Worm (Caenorhabditis elegans) whole organism, dauer: ENCODE data around the gene smoc-1.

Experiments
- unc-62 ChIP-seq: sonication (generic microtip); optimal IDR thresholded peaks from 2 replicates; lab custom pipeline; 2017; ENCODE audit warnings: missing biosample characterization, missing genetic modification reagents, missing genetic modification characterization

Gene smoc-1

DNA sequence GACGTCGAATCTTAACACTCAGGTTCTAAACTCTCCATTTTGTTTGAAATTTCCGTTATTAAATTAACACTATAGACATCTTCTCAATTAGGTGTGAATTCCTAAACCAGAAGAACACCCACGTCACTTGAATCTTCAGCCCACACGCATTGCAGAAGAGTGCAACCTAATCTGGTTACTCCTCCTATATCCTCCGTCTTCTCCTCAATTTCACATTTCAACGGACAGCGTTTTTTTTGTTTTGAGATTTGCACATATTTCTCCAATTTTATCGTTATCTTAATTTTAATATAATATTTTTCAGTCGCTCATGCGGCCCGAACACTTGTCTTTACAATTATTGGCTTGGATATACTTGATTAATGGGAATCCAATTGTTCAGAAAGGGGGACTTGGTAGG lies at the start of gene smoc-1:
Gene smoc-1, plus strand, starts transcription at position 301 of the 400 bp plus-strand sequence.
- TF ChIP-seq unc-62 (GFP tag; lab: Kevin White, UChicago): no peak

DNA sequence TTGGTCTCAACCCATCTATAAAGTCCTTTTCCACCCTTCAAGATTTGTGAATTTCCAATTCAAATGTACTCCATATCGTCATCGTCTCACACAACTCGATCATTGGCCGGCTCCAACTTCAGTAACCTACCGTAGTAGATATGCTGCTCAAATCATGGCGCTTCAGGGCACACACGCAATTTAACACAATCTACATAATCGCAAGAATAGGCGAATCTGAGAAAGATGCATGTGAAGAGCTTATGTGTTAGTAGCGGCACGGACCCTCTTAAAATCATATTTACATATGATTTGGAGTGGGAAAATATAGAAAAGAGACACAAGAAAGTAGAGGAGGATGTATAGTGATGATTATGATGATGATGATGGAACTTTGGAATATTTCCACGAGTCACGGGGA lies 45.7 kb upstream of the smoc-1 start:
- TF ChIP-seq unc-62 (GFP tag; lab: Kevin White, UChicago): no peak

DNA sequence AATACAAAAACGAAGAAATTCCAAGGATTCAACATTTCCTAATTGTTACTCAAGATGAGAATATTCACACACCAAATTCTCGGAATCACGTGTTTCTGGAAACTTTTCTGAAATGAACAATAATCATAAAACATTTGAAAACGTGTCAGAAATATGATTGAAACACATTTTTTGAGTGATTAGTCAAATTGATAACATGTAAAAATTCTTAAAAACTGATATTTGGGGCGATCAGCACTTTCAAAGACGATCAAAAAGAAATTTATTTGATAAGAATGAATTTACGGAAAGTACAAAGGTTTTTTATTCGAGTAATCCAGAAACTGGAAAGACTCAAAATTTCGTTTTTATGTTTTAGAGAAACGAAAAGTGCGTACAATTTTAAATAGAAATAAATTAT lies 41.7 kb upstream of the smoc-1 start, which contains the start of gene tre-3:
Gene tre-3, minus strand, starts transcription at position 107 of the 400 bp plus-strand sequence.
- no peak for TF ChIP-seq unc-62 (GFP tag; lab: Kevin White, UChicago)

DNA sequence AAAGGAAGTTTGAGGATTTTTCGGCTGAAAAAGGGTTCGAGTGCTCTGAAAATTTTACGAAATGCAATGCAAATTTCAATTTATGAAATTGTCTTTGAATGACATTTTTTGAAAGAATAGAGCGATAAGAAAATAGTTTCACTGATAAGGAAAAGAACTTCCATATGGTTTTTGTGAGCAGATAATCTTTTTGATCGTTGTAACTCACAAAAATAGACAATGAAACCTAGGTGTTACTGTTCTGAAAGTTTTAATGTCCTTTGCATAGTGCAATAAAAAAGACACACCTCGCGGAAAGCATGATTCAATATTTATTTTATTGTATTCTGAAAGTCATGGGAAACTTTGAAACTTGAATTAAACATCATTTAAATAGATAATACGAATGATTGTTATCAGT lies 40.5 kb upstream of the smoc-1 start:
- no peak for TF ChIP-seq unc-62 (GFP tag; lab: Kevin White, UChicago)

DNA sequence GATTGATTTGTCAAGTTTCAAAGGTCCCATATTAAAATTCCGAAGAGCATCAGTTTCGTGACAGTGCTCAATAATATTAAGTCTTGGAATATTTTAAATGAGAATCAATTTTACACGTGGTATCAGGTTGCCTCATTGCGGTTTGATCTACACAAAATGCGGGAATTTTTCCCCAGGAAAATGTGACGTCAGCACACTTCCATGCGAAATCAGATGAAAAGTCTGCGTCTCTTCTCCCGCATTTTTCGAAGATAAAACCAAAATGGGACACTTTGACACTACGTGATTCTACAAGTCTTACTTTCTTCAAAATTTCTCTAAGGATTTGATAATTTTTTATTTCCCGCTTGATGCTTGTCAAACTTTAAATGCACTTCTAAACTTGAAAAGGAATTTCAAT lies 34.6 kb upstream of the smoc-1 start:
- TF ChIP-seq unc-62 (GFP tag; lab: Kevin White, UChicago): no peak

DNA sequence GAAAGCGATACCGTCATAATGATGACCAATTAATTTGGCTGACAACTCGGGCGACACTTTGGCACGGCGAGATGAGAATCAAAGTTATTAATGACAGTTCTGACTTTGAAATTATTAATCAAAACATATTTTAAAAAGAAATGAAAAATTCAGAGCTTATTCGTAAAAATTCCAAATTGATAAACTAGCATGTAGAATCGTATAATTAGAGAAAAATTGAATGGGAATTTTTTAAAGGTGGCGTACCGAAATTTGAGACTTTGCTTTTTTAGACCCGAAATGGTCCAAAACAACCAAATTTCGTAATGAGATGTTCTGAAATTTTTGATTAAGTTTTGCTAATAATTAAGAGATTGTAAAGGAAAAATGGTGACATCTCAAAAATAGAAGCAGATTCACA lies 31.5 kb upstream of the smoc-1 start, which contains the start of gene daf-11:
Gene daf-11, minus strand, starts transcription at position 101 of the 400 bp plus-strand sequence.
- no peak for TF ChIP-seq unc-62 (GFP tag; lab: Kevin White, UChicago)

DNA sequence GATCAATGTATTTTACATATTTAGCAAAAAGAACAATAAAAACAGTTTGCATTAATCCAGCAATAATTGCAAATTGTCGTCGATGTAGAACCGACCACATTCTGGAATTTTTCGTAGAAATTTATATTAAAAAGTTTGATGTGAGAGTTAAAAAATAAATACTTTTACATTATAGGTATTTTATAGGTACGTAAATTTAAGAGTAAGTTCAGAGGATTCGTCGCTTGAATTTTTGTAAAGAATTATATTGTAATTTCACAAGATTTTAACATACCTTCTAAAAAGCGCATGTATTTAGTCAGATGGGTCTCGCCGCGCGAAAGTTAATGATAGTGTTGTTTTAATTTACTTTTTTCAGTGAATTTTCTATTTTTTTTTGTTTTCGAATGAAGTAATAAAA lies 27.4 kb upstream of the smoc-1 start, which contains the start of gene rhr-2:
Gene rhr-2, minus strand, starts transcription at position 101 of the 400 bp plus-strand sequence.
- TF ChIP-seq unc-62 (GFP tag; lab: Kevin White, UChicago): no peak

DNA sequence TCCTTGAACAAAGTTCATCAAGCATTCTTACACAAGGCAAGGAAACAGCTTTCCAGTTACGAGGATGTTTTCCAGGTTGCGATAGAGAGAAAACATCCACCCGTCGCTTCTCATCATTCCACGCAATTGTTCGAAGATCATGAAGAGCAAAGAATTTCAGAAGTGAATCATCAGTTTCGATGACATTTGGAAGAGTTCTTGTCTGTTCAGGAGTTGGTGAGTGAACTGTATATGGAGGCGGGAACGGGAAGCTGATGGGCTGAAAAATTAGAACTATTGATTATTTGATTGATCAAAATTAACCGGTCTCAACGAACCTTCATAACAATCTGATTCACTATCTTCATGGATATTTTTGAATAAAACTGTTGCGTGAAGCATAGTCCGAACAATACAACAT lies 25.4 kb upstream of the smoc-1 start:
- no peak for TF ChIP-seq unc-62 (GFP tag; lab: Kevin White, UChicago)

DNA sequence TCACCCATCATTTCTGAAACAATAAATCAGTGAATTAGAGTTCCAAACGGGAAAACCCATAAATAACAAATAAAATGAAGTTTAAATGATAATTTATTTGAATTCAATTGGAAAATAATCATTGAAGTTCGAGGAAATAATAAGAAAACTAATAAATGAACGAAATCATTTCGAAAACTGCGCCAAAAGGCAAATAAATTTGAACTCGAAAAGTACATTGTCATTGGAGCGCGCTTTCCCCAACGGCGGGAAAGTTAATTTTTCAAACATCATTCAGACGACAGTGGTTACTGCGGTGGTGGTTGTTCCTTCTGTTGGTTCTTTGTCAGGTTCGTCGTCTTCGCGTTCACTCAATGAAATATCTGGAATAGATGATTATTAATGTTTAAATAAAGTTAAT lies 24.0 kb upstream of the smoc-1 start, which contains the start of gene npp-22:
Gene npp-22, minus strand, starts transcription at position 13 of the 400 bp plus-strand sequence.
- TF ChIP-seq unc-62 (GFP tag; lab: Kevin White, UChicago): no peak

DNA sequence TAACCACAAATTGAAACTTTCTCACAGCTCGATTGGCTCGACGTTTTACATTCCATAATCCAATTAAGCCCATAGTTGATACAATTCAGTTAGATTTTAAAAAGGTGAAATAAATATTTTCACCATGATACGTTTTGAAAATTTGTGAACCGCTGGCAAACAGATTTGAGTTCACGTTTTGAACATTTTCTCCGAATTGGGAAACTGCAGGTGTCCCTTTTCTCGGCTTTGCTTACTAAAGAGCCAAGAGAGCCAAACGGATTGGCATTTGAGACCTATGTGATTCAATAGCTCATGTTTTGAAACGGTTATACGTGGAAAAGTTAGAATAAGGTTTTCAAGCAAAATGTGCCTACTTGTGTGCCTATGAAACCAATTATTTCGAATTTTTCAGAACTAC lies 20.6 kb upstream of the smoc-1 start, which contains the start of gene spe-42:
Gene spe-42, minus strand, starts transcription at position 101 of the 400 bp plus-strand sequence.
- no peak for TF ChIP-seq unc-62 (GFP tag; lab: Kevin White, UChicago)

DNA sequence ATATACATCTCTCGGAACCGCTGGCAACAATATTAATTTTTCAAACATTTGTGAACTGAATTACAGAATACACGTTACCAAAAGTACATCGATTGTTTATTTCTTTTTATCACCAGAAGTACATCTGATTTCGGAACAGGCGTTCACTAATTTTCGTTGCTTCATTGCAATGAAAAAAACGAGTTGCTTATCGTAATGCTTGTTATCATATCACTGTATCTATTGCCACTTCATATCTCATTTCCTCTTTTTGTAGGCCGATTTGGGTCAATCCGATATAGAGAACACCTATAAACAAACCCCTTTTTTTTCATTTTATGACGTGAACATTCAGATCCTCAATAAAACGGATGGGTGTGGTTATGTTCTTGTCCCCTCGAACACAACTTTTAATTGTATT lies 20.1 kb upstream of the smoc-1 start:
- no peak for TF ChIP-seq unc-62 (GFP tag; lab: Kevin White, UChicago)

DNA sequence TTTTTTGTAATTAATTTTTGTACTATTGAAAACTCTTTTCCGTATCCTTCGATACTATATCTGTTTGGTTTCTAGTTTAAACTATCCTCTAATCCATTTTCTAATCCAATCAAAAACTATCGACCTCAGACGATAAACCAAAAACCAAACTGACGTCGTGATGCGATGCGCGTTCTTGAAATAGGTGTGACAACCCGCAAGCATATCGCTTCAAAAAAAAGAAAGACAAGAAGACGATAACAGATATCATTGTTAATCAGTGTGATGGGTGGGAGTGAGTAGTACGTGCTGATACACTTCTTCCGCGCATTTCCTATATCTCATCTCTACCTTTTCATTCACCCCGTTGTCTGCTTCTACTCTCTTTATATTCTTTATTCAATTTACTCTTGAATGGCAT lies 17.6 kb upstream of the smoc-1 start, which contains the start of gene T04F3.1:
Gene T04F3.1, plus strand, starts transcription at position 246 of the 400 bp plus-strand sequence.
- TF ChIP-seq unc-62 (GFP tag; lab: Kevin White, UChicago): no peak

DNA sequence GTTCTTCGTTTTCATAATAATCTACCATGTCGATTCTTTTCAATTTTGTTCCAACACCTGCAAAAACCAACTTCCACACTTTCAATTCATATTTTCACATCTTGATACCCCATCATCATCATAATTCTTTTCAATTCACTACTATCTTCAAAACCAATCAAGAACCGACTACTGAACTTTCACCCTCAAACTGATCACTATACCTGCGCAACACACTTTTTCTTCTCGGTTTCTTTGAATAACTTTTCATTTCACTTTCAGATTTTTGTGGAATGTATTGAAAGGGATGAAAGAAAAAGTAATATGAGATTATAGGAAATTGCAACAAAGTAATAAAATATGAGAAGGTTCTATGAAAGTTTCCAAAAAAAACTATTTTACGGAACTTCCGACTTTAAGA lies 16.4 kb upstream of the smoc-1 start:
- no peak for TF ChIP-seq unc-62 (GFP tag; lab: Kevin White, UChicago)

DNA sequence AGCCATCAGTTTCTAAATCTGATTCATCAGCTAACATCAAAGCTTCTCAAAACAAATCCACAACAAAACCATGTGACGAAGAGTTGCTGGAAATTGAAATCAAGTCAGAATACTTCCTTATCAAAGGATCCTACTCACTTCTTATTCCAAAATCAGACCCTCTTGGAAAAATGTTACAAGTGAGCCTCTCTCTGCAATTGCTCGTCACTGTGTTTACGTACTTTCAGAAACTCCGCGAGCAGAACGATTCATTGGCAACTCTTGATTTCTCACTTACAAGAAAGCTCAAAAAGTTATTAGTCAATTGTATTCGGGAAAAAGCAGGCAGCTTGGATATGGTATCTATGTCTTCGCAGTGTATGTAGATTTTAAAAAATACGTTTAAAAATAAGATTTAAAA lies 6.0 kb upstream of the smoc-1 start:
- no peak for TF ChIP-seq unc-62 (GFP tag; lab: Kevin White, UChicago)

DNA sequence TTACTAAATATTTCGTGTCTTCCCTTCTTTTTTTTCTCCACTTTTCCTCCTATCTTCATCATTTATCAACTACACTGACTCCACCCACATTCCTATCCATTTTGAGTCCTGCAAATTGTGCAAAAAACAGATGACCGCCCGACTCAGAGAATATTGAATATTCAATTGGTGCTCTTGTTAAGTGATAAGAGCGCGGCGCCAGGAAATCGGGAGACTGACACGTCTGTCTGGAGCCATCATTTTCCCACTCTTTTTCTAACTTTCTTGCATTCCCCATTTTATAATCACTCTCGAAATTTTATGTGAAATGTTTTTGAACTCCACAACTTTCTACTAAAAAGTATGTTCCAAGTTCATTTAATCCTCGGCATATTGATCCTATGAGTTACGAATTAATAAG lies 1.6 kb upstream of the smoc-1 start:
- TF ChIP-seq unc-62 (GFP tag; lab: Kevin White, UChicago): no peak

DNA sequence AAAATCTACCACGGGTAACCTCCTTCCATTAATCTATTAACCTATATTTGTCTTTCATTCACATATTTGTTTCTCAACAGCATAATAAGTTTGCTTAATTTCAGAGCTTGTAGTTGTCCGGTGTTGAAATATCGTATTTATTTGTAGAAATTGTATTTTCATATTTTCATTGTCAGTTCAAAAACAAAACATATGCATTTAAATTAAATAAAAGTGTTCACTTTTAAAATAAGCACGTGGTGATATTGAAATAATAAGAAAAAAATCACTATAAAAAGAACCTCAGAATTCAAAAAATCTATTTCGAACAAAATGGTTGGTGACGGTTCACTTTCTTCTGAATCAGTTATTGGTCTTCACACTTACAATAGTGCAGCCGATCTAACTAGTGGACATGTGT lies 1.2 kb downstream of the smoc-1 start, which contains the start of gene T04F3.3:
Gene T04F3.3, plus strand, starts transcription at position 301 of the 400 bp plus-strand sequence.
- TF ChIP-seq unc-62 (GFP tag; lab: Kevin White, UChicago): no peak

DNA sequence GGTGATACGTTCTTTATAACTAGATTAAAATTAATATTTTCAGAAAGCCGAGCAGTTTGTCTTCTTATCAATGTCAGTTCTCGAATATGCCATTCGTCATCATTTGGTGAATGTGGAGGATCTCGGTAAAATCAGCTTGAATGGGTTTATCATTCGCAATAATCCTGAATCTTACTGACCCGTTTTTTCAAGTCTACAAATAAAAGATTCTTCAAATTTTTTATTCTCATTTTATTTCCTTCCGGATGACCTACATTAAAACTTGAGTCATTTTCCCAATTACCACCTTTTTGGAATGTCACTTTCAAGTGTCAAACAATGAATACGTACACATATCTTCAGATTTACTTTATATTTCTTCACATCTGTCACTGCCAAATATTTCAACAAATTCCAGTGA lies 2.9 kb downstream of the smoc-1 start, which contains the start of gene T04F3.5:
Gene T04F3.5, plus strand, starts transcription at position 301 of the 400 bp plus-strand sequence.
- TF ChIP-seq unc-62 (GFP tag; lab: Kevin White, UChicago): no peak
